Worm (Caenorhabditis elegans) whole organism, L4/young adult: Measurements from ENCODE around the gene M05D6.3.

Source experiments
- W03F9.2 ChIP-seq: fragments of 150-350 bp; optimal IDR thresholded peaks from 2 replicates; lab custom pipeline; 2014; ENCODE audit warnings: missing biosample characterization, missing genetic modification characterization
- him-1 ChIP-seq: sonication (generic microtip); optimal IDR thresholded peaks from 2 replicates; lab custom pipeline; 2016; ENCODE audit warnings: missing genotype, missing genetic modification reagents, missing genetic modification characterization, missing compliant biosample characterization

ce11 chrII:8428758-8428946 is 46.9 kb upstream of the M05D6.3 start, which contains the start of gene F14E5.2:
- no peak for TF ChIP-seq him-1 (tag; lab: Kevin White, UChicago)
- no peak for TF ChIP-seq W03F9.2 (tag; lab: Kevin White, UChicago)
